Fruit fly (Drosophila melanogaster) whole organism, embryonic: ENCODE data around the gene LIMK1.
A peak's percentile ranks its signal among the peaks of the same experiment; 100 is the strongest.

Experiments
- Atf6 ChIP-seq: fragments of 200-800 bp; sonication (Bioruptor generic); IDR thresholded peaks from 2 replicates; pipeline ENCODE4 v1.3.6; 2022; ENCODE audit warnings: missing biosample characterization, missing genetic modification characterization
- Awh ChIP-seq: fragments of 200-800 bp; sonication (Bioruptor generic); IDR thresholded peaks from 2 replicates; pipeline ENCODE4, ENCODE4 v1.3.6; 2022; ENCODE audit warnings: missing biosample characterization, missing genetic modification characterization
- BEAF-32 ChIP-seq: fragments of 200-800 bp; sonication (Bioruptor generic); optimal IDR thresholded peaks from 3 replicates; lab custom pipeline; 2017; ENCODE audit warnings: missing biosample characterization, missing genetic modification characterization, mild to moderate bottlenecking, moderate library complexity, missing genetic modification reagents
- Bgb ChIP-seq: fragments of 200-800 bp; sonication (Bioruptor generic); IDR thresholded peaks from 2 replicates; pipeline ENCODE4 v1.3.6; 2022; ENCODE audit warnings: missing biosample characterization, missing genetic modification characterization; ENCODE audit not compliant: partially characterized antibody
- BtbVII ChIP-seq: fragments of 200-800 bp; sonication (Bioruptor generic); optimal IDR thresholded peaks from 3 replicates; lab custom pipeline; 2017; ENCODE audit warnings: missing biosample characterization, mild to moderate bottlenecking, missing genetic modification characterization
- CG10267 ChIP-seq: fragments of 200-800 bp; sonication (Bioruptor generic); optimal IDR thresholded peaks from 2 replicates; lab custom pipeline; 2018; ENCODE audit warnings: missing biosample characterization, mild to moderate bottlenecking, missing genetic modification characterization, moderate library complexity
- CG10274 ChIP-seq: fragments of 200-800 bp; sonication (Bioruptor generic); optimal IDR thresholded peaks from 3 replicates; lab custom pipeline; 2017; ENCODE audit warnings: missing biosample characterization, mild to moderate bottlenecking, missing genetic modification characterization
- CG10654 ChIP-seq: fragments of 200-800 bp; sonication (Bioruptor generic); optimal IDR thresholded peaks from 2 replicates; lab custom pipeline; 2016; ENCODE audit warnings: missing biosample characterization, missing genetic modification characterization
- CG10979 ChIP-seq: fragments of 200-800 bp; sonication (Bioruptor generic); optimal IDR thresholded peaks from 2 replicates; lab custom pipeline; 2018; ENCODE audit warnings: missing biosample characterization, mild to moderate bottlenecking, missing genetic modification characterization, moderate library complexity
- CG11504 ChIP-seq: fragments of 200-800 bp; sonication (Bioruptor generic); optimal IDR thresholded peaks from 3 replicates; lab custom pipeline; 2019; ENCODE audit warnings: missing biosample characterization, mild to moderate bottlenecking, missing genetic modification characterization, moderate library complexity
- CG13624 ChIP-seq: fragments of 200-800 bp; sonication (Bioruptor generic); optimal IDR thresholded peaks from 2 replicates; lab custom pipeline; 2016; ENCODE audit warnings: missing biosample characterization, missing genetic modification characterization
- CG30020 ChIP-seq: fragments of 200-800 bp; optimal IDR thresholded peaks from 2 replicates; lab custom pipeline; 2019; ENCODE audit warnings: missing biosample characterization, mild to moderate bottlenecking, missing genetic modification characterization, moderate library complexity
- CG6654 ChIP-seq: fragments of 200-800 bp; sonication (Bioruptor generic); optimal IDR thresholded peaks from 2 replicates; lab custom pipeline; 2017; ENCODE audit warnings: missing biosample characterization, mild to moderate bottlenecking, missing genetic modification characterization
- CG6765 ChIP-seq: fragments of 200-800 bp; sonication (Bioruptor generic); optimal IDR thresholded peaks from 3 replicates; lab custom pipeline; 2017; ENCODE audit warnings: missing biosample characterization, mild to moderate bottlenecking, missing genetic modification characterization
- CG7357 ChIP-seq: fragments of 200-800 bp; sonication (Bioruptor generic); IDR thresholded peaks from 3 replicates; pipeline ENCODE4 v1.3.6; 2022; ENCODE audit warnings: missing biosample characterization, missing genetic modification characterization
- CG7963 ChIP-seq: fragments of 200-800 bp; sonication (Bioruptor generic); IDR thresholded peaks from 3 replicates; pipeline ENCODE4 v1.3.6; 2022; ENCODE audit warnings: missing biosample characterization, missing genetic modification characterization; ENCODE audit not compliant: partially characterized antibody
- CG8944 ChIP-seq: fragments of 200-800 bp; sonication (Bioruptor generic); optimal IDR thresholded peaks from 3 replicates; lab custom pipeline; 2016; ENCODE audit warnings: missing biosample characterization, missing genetic modification characterization
- CG9215 ChIP-seq: fragments of 200-800 bp; sonication (Bioruptor generic); IDR thresholded peaks from 2 replicates; pipeline ENCODE4 v1.3.6; 2022; ENCODE audit warnings: missing biosample characterization, missing genetic modification characterization
- CoRest ChIP-seq: fragments of 200-800 bp; sonication (Bioruptor generic); optimal IDR thresholded peaks from 3 replicates; lab custom pipeline; 2018; ENCODE audit warnings: missing biosample characterization, mild to moderate bottlenecking, missing genetic modification characterization, moderate library complexity
- Dbx ChIP-seq: fragments of 200-800 bp; sonication (Bioruptor generic); IDR thresholded peaks from 3 replicates; pipeline ENCODE4 v1.3.6; 2022; ENCODE audit warnings: missing biosample characterization, missing genetic modification characterization
- Deaf1 ChIP-seq: fragments of 200-800 bp; optimal IDR thresholded peaks from 3 replicates; lab custom pipeline; 2019; ENCODE audit warnings: missing biosample characterization, mild to moderate bottlenecking, missing genetic modification characterization, moderate library complexity
- Dip3 ChIP-seq: fragments of 200-800 bp; sonication (Bioruptor generic); optimal IDR thresholded peaks from 3 replicates; lab custom pipeline; 2016; ENCODE audit warnings: missing biosample characterization, missing genetic modification characterization
- Fer2 ChIP-seq: fragments of 200-800 bp; sonication (Bioruptor generic); optimal IDR thresholded peaks from 2 replicates; lab custom pipeline; 2018; ENCODE audit warnings: missing biosample characterization, mild to moderate bottlenecking, missing genetic modification characterization, moderate library complexity
- Fer3 ChIP-seq: fragments of 200-800 bp; sonication (Bioruptor generic); optimal IDR thresholded peaks from 2 replicates; lab custom pipeline; 2018; ENCODE audit warnings: missing biosample characterization, mild to moderate bottlenecking, missing genetic modification characterization, moderate library complexity
- GATAe ChIP-seq: fragments of 200-800 bp; sonication (Bioruptor generic); conservative IDR thresholded peaks from 2 replicates; pipeline ENCODE4 v1.3.6; 2022; ENCODE audit warnings: missing biosample characterization, missing genetic modification characterization
- Hsf ChIP-seq: fragments of 200-800 bp; sonication (Bioruptor generic); optimal IDR thresholded peaks from 3 replicates; lab custom pipeline; 2016; ENCODE audit warnings: missing biosample characterization, missing genetic modification characterization
- Kr ChIP-seq: fragments of 200-800 bp; sonication (Bioruptor generic); optimal IDR thresholded peaks from 2 replicates; lab custom pipeline; 2017; ENCODE audit warnings: missing biosample characterization, mild to moderate bottlenecking, missing genetic modification characterization
- MBD-R2 ChIP-seq: fragments of 200-800 bp; sonication (Bioruptor generic); IDR thresholded peaks from 2 replicates; pipeline ENCODE4 v1.3.6; 2022; ENCODE audit warnings: missing biosample characterization, missing genetic modification characterization
- Mad ChIP-seq: fragments of 200-800 bp; sonication (Bioruptor generic); optimal IDR thresholded peaks from 2 replicates; lab custom pipeline; 2016; ENCODE audit warnings: missing biosample characterization, missing genetic modification characterization
- Oaz ChIP-seq: fragments of 200-800 bp; sonication (Bioruptor generic); IDR thresholded peaks from 2 replicates; pipeline ENCODE4 v1.3.6; 2022; ENCODE audit warnings: missing biosample characterization, missing genetic modification characterization
- Optix ChIP-seq: fragments of 200-800 bp; sonication (Bioruptor generic); IDR thresholded peaks from 3 replicates; pipeline ENCODE4 v1.3.6; 2022; ENCODE audit warnings: missing biosample characterization, missing genetic modification characterization
- Sry-β ChIP-seq: fragments of 200-800 bp; sonication (Bioruptor generic); optimal IDR thresholded peaks from 2 replicates; lab custom pipeline; 2018; ENCODE audit warnings: missing biosample characterization, mild to moderate bottlenecking, missing genetic modification characterization, moderate library complexity
- ac ChIP-seq: fragments of 200-800 bp; sonication (Bioruptor generic); optimal IDR thresholded peaks from 3 replicates; lab custom pipeline; 2017; ENCODE audit warnings: missing biosample characterization, mild to moderate bottlenecking, missing genetic modification characterization
- ash1 ChIP-seq: fragments of 200-800 bp; sonication (Bioruptor generic); optimal IDR thresholded peaks from 2 replicates; lab custom pipeline; 2018; ENCODE audit warnings: missing biosample characterization, mild to moderate bottlenecking, missing genetic modification characterization
- fd3F ChIP-seq: fragments of 200-800 bp; sonication (Bioruptor generic); optimal IDR thresholded peaks from 2 replicates; lab custom pipeline; 2018; ENCODE audit warnings: missing biosample characterization, mild to moderate bottlenecking, missing genetic modification characterization, moderate library complexity
- fd64A ChIP-seq: fragments of 200-800 bp; sonication (Bioruptor generic); optimal IDR thresholded peaks from 3 replicates; lab custom pipeline; 2018; ENCODE audit warnings: missing biosample characterization, mild to moderate bottlenecking, missing genetic modification characterization
- fd96Cb ChIP-seq: fragments of 200-800 bp; sonication (Bioruptor generic); optimal IDR thresholded peaks from 2 replicates; lab custom pipeline; 2018; ENCODE audit warnings: missing biosample characterization, mild to moderate bottlenecking, missing genetic modification characterization, moderate library complexity
- gcm ChIP-seq: fragments of 200-800 bp; sonication (Bioruptor generic); optimal IDR thresholded peaks from 2 replicates; lab custom pipeline; 2019; ENCODE audit warnings: missing biosample characterization, mild to moderate bottlenecking, missing genetic modification characterization, moderate library complexity
- h ChIP-seq: fragments of >200 bp; optimal IDR thresholded peaks from 2 replicates; lab custom pipeline; 2017
- hkb ChIP-seq, 2 experiments: fragments of 200-800 bp in 1 of 2; fragments of >200 bp in 1 of 2; sonication (Bioruptor generic) in 1 of 2; IDR thresholded peaks in 1 of 2; optimal IDR thresholded peaks in 1 of 2; 2 replicates each; pipeline versions ENCODE4 v1.3.6 to Lab custom; 2017 to 2022; ENCODE audit warnings: missing biosample characterization in 1 of 2, missing genetic modification characterization in 1 of 2
- insv ChIP-seq, 2 experiments: fragments of 200-800 bp; sonication (Bioruptor generic); optimal IDR thresholded peaks; 3 replicates each; lab custom pipeline; 2016 to 2018; ENCODE audit warnings: missing biosample characterization in 2 of 2, missing genetic modification characterization in 2 of 2
- nerfin-2 ChIP-seq: fragments of 200-800 bp; sonication (Bioruptor generic); IDR thresholded peaks from 2 replicates; pipeline ENCODE4 v1.3.6; 2022; ENCODE audit warnings: missing biosample characterization, missing genetic modification characterization; ENCODE audit not compliant: partially characterized antibody
- oc ChIP-seq: fragments of 200-800 bp; sonication (Bioruptor generic); optimal IDR thresholded peaks from 2 replicates; lab custom pipeline; 2018; ENCODE audit warnings: missing biosample characterization, mild to moderate bottlenecking, missing genetic modification characterization, moderate library complexity
- otp ChIP-seq: fragments of 200-800 bp; sonication (Bioruptor generic); IDR thresholded peaks from 3 replicates; pipeline ENCODE4, ENCODE4 v1.3.6; 2022; ENCODE audit warnings: missing biosample characterization, missing genetic modification characterization
- run ChIP-seq: fragments of 200-800 bp; sonication (Bioruptor generic); optimal IDR thresholded peaks from 3 replicates; lab custom pipeline; 2018; ENCODE audit warnings: missing biosample characterization, mild to moderate bottlenecking, missing genetic modification characterization
- sob ChIP-seq: fragments of 200-800 bp; sonication (Bioruptor generic); IDR thresholded peaks from 2 replicates; pipeline ENCODE4 v1.3.6; 2022; ENCODE audit warnings: missing biosample characterization, missing genetic modification characterization
- sr ChIP-seq: fragments of 200-800 bp; sonication (Bioruptor generic); IDR thresholded peaks from 3 replicates; pipeline ENCODE4 v1.3.6; 2022; ENCODE audit warnings: missing biosample characterization, missing genetic modification characterization
- ttk ChIP-seq: fragments of 200-800 bp; sonication (Bioruptor generic); IDR thresholded peaks from 2 replicates; pipeline ENCODE4 v2.1.2; 2022; ENCODE audit warnings: missing biosample characterization, missing genetic modification characterization
- zen ChIP-seq: fragments of 200-800 bp; sonication (Bioruptor generic); optimal IDR thresholded peaks from 3 replicates; lab custom pipeline; 2018; ENCODE audit warnings: missing biosample characterization, mild to moderate bottlenecking, missing genetic modification characterization, moderate library complexity

LIMK1 gene

dm6 chrX:12631317-12632156, 39.5 kb upstream of the LIMK1 start, which contains the start of gene Tomosyn (continued):
- peak; percentile 24 for TF ChIP-seq Dip3
- peak; percentile 25 for TF ChIP-seq gcm (GFP tag; lab: Kevin White, UChicago)
- TF ChIP-seq CG10267 = peak; percentile 55
- TF ChIP-seq Optix = no peak
- TF ChIP-seq CG11504 (tag; lab: Kevin White, UChicago) = peak; percentile 65
- TF ChIP-seq CG10979 (tag; lab: Kevin White, UChicago) = peak; percentile 37
- no peak for TF ChIP-seq ac
- TF ChIP-seq CG7963 (GFP tag; lab: Robert Waterston, UW) = peak; percentile 70
- TF ChIP-seq MBD-R2 (GFP tag; lab: Robert Waterston, UW) = peak; percentile 72
- TF ChIP-seq Dbx (GFP tag; lab: Robert Waterston, UW) = no peak
- no peak for TF ChIP-seq Oaz (GFP tag; lab: Robert Waterston, UW)
- no peak for TF ChIP-seq CG10274
- TF ChIP-seq CG9215 (GFP tag; lab: Robert Waterston, UW) = no peak
- TF ChIP-seq zen = peak; percentile 20
- peak; percentile 14 for TF ChIP-seq fd96Cb (tag; lab: Kevin White, UChicago)
- peak; percentile 28 for TF ChIP-seq Hsf (GFP tag; lab: Kevin White, UChicago)
- 0 out of 2 replicates have a peak, but pooled peaks have one; percentile 23 for TF ChIP-seq Atf6
- peak; percentile 82 for TF ChIP-seq BEAF-32 (GFP tag; lab: Kevin White, UChicago)
- no peak for TF ChIP-seq ttk (GFP tag; lab: Robert Waterston, UW)
- TF ChIP-seq Fer3 (tag; lab: Kevin White, UChicago) = peak; percentile 7
- no peak for TF ChIP-seq oc (tag; lab: Kevin White, UChicago)
- TF ChIP-seq Kr = no peak
- peak; percentile 51 for TF ChIP-seq CG13624 (GFP tag; lab: Kevin White, UChicago)
- no peak for TF ChIP-seq ash1
- TF ChIP-seq sob = peak; percentile 25; the same call in 1 of the 2 replicates
- no peak for TF ChIP-seq run (tag; lab: Kevin White, UChicago)
- TF ChIP-seq BtbVII (GFP tag; lab: Kevin White, UChicago) = peak; percentile 4
- TF ChIP-seq fd64A (GFP tag; lab: Kevin White, UChicago) = no peak
- TF ChIP-seq insv (GFP tag; optimal IDR thresholded peaks at IDR 0.05; lab: Kevin White, UChicago) = no peak
- no peak for TF ChIP-seq CG6765
- no peak for TF ChIP-seq CG6654 (GFP tag; lab: Kevin White, UChicago)
- peak; percentile 3 for TF ChIP-seq Fer2 (tag; lab: Kevin White, UChicago)
- no peak for TF ChIP-seq Awh
- TF ChIP-seq CG7357 (GFP tag; lab: Robert Waterston, UW) = no peak
- TF ChIP-seq hkb (optimal IDR thresholded peaks at IDR 0.05; lab: Kevin White, UChicago) = no peak
- peak; percentile 56 for TF ChIP-seq hkb (GFP tag; IDR thresholded peaks at IDR 0.05; lab: Robert Waterston, UW)
- TF ChIP-seq CG10654 = no peak
- peak; percentile 88 for TF ChIP-seq sr
- no peak for TF ChIP-seq otp (GFP tag; lab: Robert Waterston, UW)
- no peak for TF ChIP-seq Sry-β
- peak; percentile 14 for TF ChIP-seq CG30020 (tag; lab: Kevin White, UChicago)
- TF ChIP-seq CoRest (tag; lab: Kevin White, UChicago) = peak; percentile 74
- peak; percentile 7 for TF ChIP-seq Mad
- TF ChIP-seq nerfin-2 (GFP tag; lab: Robert Waterston, UW) = peak; percentile 73
- TF ChIP-seq Bgb (GFP tag; lab: Robert Waterston, UW) = peak; percentile 84
- TF ChIP-seq Deaf1 (tag; lab: Kevin White, UChicago) = no peak
- TF ChIP-seq GATAe (GFP tag; lab: Robert Waterston, UW) = no peak
- TF ChIP-seq fd3F (GFP tag; lab: Kevin White, UChicago) = peak; percentile 25
- TF ChIP-seq CG8944 (GFP tag; lab: Kevin White, UChicago) = no peak
- no peak for TF ChIP-seq h
